Fruit fly (Drosophila melanogaster) whole organism, embryonic: Measurements from ENCODE around the gene Max.

Source experiments
- BEAF-32 ChIP-seq: fragments of 200-800 bp; sonication (Bioruptor generic); optimal IDR thresholded peaks from 3 replicates; lab custom pipeline; 2017; ENCODE audit warnings: missing biosample characterization, missing genetic modification characterization, mild to moderate bottlenecking, moderate library complexity, missing genetic modification reagents
- CG10147 ChIP-seq: fragments of 200-800 bp; sonication (Bioruptor generic); optimal IDR thresholded peaks from 2 replicates; lab custom pipeline; 2019; ENCODE audit warnings: missing biosample characterization, mild to moderate bottlenecking, missing genetic modification characterization, moderate library complexity
- CG11504 ChIP-seq: fragments of 200-800 bp; sonication (Bioruptor generic); optimal IDR thresholded peaks from 3 replicates; lab custom pipeline; 2019; ENCODE audit warnings: missing biosample characterization, mild to moderate bottlenecking, missing genetic modification characterization, moderate library complexity
- CG11695 ChIP-seq: fragments of 200-800 bp; sonication (Bioruptor generic); IDR thresholded peaks from 3 replicates; pipeline ENCODE4 v1.3.6; 2022; ENCODE audit warnings: missing biosample characterization, missing genetic modification characterization
- CG13287 ChIP-seq: fragments of 200-800 bp; sonication (Bioruptor generic); IDR thresholded peaks from 2 replicates; pipeline ENCODE4 v1.3.6; 2022; ENCODE audit warnings: missing biosample characterization, missing genetic modification characterization; ENCODE audit not compliant: partially characterized antibody
- CG1529 ChIP-seq: fragments of 200-800 bp; sonication (Bioruptor generic); optimal IDR thresholded peaks from 3 replicates; lab custom pipeline; 2018; ENCODE audit warnings: missing biosample characterization, missing genetic modification characterization
- CG15696 ChIP-seq: fragments of 200-800 bp; sonication (Bioruptor generic); optimal IDR thresholded peaks from 2 replicates; lab custom pipeline; 2019; ENCODE audit warnings: missing biosample characterization, mild to moderate bottlenecking, missing genetic modification characterization, moderate library complexity
- CG16813 ChIP-seq: fragments of 200-800 bp; sonication (Bioruptor generic); IDR thresholded peaks from 3 replicates; pipeline ENCODE4 v1.3.6; 2022; ENCODE audit warnings: missing biosample characterization, missing genetic modification characterization; ENCODE audit not compliant: partially characterized antibody
- CG1832 ChIP-seq: fragments of 200-800 bp; sonication (Bioruptor generic); optimal IDR thresholded peaks from 2 replicates; lab custom pipeline; 2017; ENCODE audit warnings: missing biosample characterization, mild to moderate bottlenecking, missing genetic modification characterization, inconsistent platforms
- CG30431 ChIP-seq: fragments of 200-800 bp; sonication (Bioruptor generic); optimal IDR thresholded peaks from 2 replicates; lab custom pipeline; 2017; ENCODE audit warnings: missing biosample characterization, missing genetic modification characterization
- CG3726 ChIP-seq: fragments of 200-800 bp; sonication (Bioruptor generic); IDR thresholded peaks from 3 replicates; pipeline ENCODE4, ENCODE4 v1.3.6; 2022; ENCODE audit warnings: missing biosample characterization, missing genetic modification characterization
- CG7357 ChIP-seq: fragments of 200-800 bp; sonication (Bioruptor generic); IDR thresholded peaks from 3 replicates; pipeline ENCODE4 v1.3.6; 2022; ENCODE audit warnings: missing biosample characterization, missing genetic modification characterization
- CG7987 ChIP-seq: fragments of 200-800 bp; sonication (Bioruptor generic); optimal IDR thresholded peaks from 2 replicates; lab custom pipeline; 2018; ENCODE audit warnings: missing biosample characterization, mild to moderate bottlenecking, missing genetic modification characterization, moderate library complexity
- CG8359 ChIP-seq: fragments of 200-800 bp; sonication (Bioruptor generic); optimal IDR thresholded peaks from 2 replicates; lab custom pipeline; 2017; ENCODE audit warnings: missing biosample characterization, mild to moderate bottlenecking, missing genetic modification characterization, borderline replicate concordance
- CG9215 ChIP-seq: fragments of 200-800 bp; sonication (Bioruptor generic); IDR thresholded peaks from 2 replicates; pipeline ENCODE4 v1.3.6; 2022; ENCODE audit warnings: missing biosample characterization, missing genetic modification characterization
- Chrac-16 ChIP-seq: fragments of 200-800 bp; sonication (Bioruptor generic); optimal IDR thresholded peaks from 3 replicates; lab custom pipeline; 2016; ENCODE audit warnings: missing biosample characterization, missing genetic modification characterization
- Dbx ChIP-seq: fragments of 200-800 bp; sonication (Bioruptor generic); IDR thresholded peaks from 3 replicates; pipeline ENCODE4 v1.3.6; 2022; ENCODE audit warnings: missing biosample characterization, missing genetic modification characterization
- Fer1 ChIP-seq: fragments of 200-800 bp; sonication (Bioruptor generic); optimal IDR thresholded peaks from 2 replicates; lab custom pipeline; 2017; ENCODE audit warnings: missing biosample characterization, mild to moderate bottlenecking, missing genetic modification characterization
- HHEX ChIP-seq: fragments of 200-800 bp; sonication (Bioruptor generic); optimal IDR thresholded peaks from 3 replicates; lab custom pipeline; 2017; ENCODE audit warnings: missing biosample characterization, mild to moderate bottlenecking, missing genetic modification characterization, missing genetic modification reagents
- Hr3 ChIP-seq: fragments of 200-800 bp; sonication (Bioruptor generic); optimal IDR thresholded peaks from 3 replicates; lab custom pipeline; 2016; ENCODE audit warnings: missing biosample characterization, missing genetic modification characterization
- Nf-YC ChIP-seq: fragments of 200-800 bp; optimal IDR thresholded peaks from 3 replicates; lab custom pipeline; 2019; ENCODE audit warnings: missing biosample characterization, mild to moderate bottlenecking, missing genetic modification characterization, moderate library complexity
- PHDP ChIP-seq: fragments of 200-800 bp; sonication (Bioruptor generic); optimal IDR thresholded peaks from 3 replicates; lab custom pipeline; 2018; ENCODE audit warnings: missing biosample characterization, mild to moderate bottlenecking, missing genetic modification characterization, moderate library complexity
- Ravus ChIP-seq: fragments of 200-800 bp; sonication (Bioruptor generic); IDR thresholded peaks from 2 replicates; pipeline ENCODE4 v1.3.6; 2022; ENCODE audit warnings: missing biosample characterization, missing genetic modification characterization
- Spps ChIP-seq: fragments of 200-800 bp; sonication (Bioruptor generic); optimal IDR thresholded peaks from 2 replicates; lab custom pipeline; 2018; ENCODE audit warnings: missing biosample characterization, mild to moderate bottlenecking, missing genetic modification characterization
- Xrp1 ChIP-seq: fragments of 200-800 bp; sonication (Bioruptor generic); IDR thresholded peaks from 2 replicates; pipeline ENCODE4 v1.3.6; 2022; ENCODE audit warnings: missing biosample characterization, missing genetic modification characterization
- ase ChIP-seq: fragments of 200-800 bp; sonication (Bioruptor generic); IDR thresholded peaks from 3 replicates; pipeline ENCODE4 v1.3.6; 2022; ENCODE audit warnings: missing biosample characterization, missing genetic modification characterization
- dati ChIP-seq: fragments of 200-800 bp; sonication (Bioruptor generic); IDR thresholded peaks from 2 replicates; pipeline ENCODE4 v1.3.6; 2022; ENCODE audit warnings: missing biosample characterization, missing genetic modification characterization
- en ChIP-seq: fragments of 200-800 bp; sonication (Bioruptor generic); optimal IDR thresholded peaks from 2 replicates; lab custom pipeline; 2016; ENCODE audit warnings: missing biosample characterization, missing genetic modification characterization
- esg ChIP-seq: fragments of 200-800 bp; sonication (Bioruptor generic); conservative IDR thresholded peaks from 2 replicates; pipeline ENCODE4 v1.3.6; 2022; ENCODE audit warnings: missing biosample characterization, missing genetic modification characterization
- ftz-f1 ChIP-seq: fragments of 200-800 bp; sonication (Bioruptor generic); optimal IDR thresholded peaks from 2 replicates; lab custom pipeline; 2016; ENCODE audit warnings: missing biosample characterization, missing genetic modification characterization
- gce ChIP-seq: fragments of 200-800 bp; sonication (Bioruptor generic); IDR thresholded peaks from 3 replicates; pipeline ENCODE4 v1.3.6; 2022; ENCODE audit warnings: missing biosample characterization, missing genetic modification characterization
- hkb ChIP-seq, 2 experiments: fragments of 200-800 bp in 1 of 2; fragments of >200 bp in 1 of 2; sonication (Bioruptor generic) in 1 of 2; IDR thresholded peaks in 1 of 2; optimal IDR thresholded peaks in 1 of 2; 2 replicates each; pipeline versions ENCODE4 v1.3.6 to Lab custom; 2017 to 2022; ENCODE audit warnings: missing biosample characterization in 1 of 2, missing genetic modification characterization in 1 of 2
- inv ChIP-seq: fragments of 200-800 bp; sonication (Bioruptor generic); IDR thresholded peaks from 2 replicates; pipeline ENCODE4 v1.3.6; 2022; ENCODE audit warnings: missing biosample characterization, missing genetic modification characterization; ENCODE audit not compliant: partially characterized antibody
- lab ChIP-seq: fragments of 200-800 bp; sonication (Bioruptor generic); optimal IDR thresholded peaks from 3 replicates; lab custom pipeline; 2017; ENCODE audit warnings: missing biosample characterization, missing genetic modification characterization, mild to moderate bottlenecking, moderate library complexity, missing genetic modification reagents
- mld ChIP-seq: fragments of 200-800 bp; sonication (Bioruptor generic); IDR thresholded peaks from 3 replicates; pipeline ENCODE4 v1.3.6; 2022; ENCODE audit warnings: missing biosample characterization, missing genetic modification characterization; ENCODE audit not compliant: partially characterized antibody
- org-1 ChIP-seq: fragments of 200-800 bp; sonication (Bioruptor generic); optimal IDR thresholded peaks from 2 replicates; lab custom pipeline; 2017; ENCODE audit warnings: missing biosample characterization, missing genetic modification characterization
- prd ChIP-seq, 3 experiments: fragments of >200 bp in 2 of 3; fragments of 200-800 bp in 1 of 3; sonication (Bioruptor generic) in 1 of 3; optimal IDR thresholded peaks in 2 of 3; IDR thresholded peaks in 1 of 3; 2 replicates in 2 of 3; 3 replicates in 1 of 3; pipeline versions ENCODE4 v1.3.6 to Lab custom; 2017 to 2022; ENCODE audit warnings: missing biosample characterization in 1 of 3, missing genetic modification characterization in 1 of 3
- pros ChIP-seq: fragments of 200-800 bp; sonication (Bioruptor generic); optimal IDR thresholded peaks from 3 replicates; lab custom pipeline; 2019; ENCODE audit warnings: missing biosample characterization, mild to moderate bottlenecking, missing genetic modification characterization, moderate library complexity
- rib ChIP-seq: fragments of 200-800 bp; sonication (Bioruptor generic); IDR thresholded peaks from 2 replicates; pipeline ENCODE4 v1.3.6; 2022; ENCODE audit warnings: missing biosample characterization, missing genetic modification characterization
- sc ChIP-seq, 3 experiments: fragments of >200 bp in 2 of 3; fragments of 200-800 bp in 1 of 3; sonication (Bioruptor generic) in 1 of 3; optimal IDR thresholded peaks; 2 replicates in 2 of 3; 3 replicates in 1 of 3; lab custom pipeline; 2017; ENCODE audit warnings: mild to moderate bottlenecking in 1 of 3, missing biosample characterization in 1 of 3, missing genetic modification characterization in 1 of 3, missing genetic modification reagents in 1 of 3
- sens-2 ChIP-seq: fragments of 200-800 bp; sonication (Bioruptor generic); IDR thresholded peaks from 2 replicates; pipeline ENCODE4 v1.3.6; 2022; ENCODE audit warnings: missing biosample characterization, missing genetic modification characterization
- sim ChIP-seq: fragments of 200-800 bp; sonication (Bioruptor generic); IDR thresholded peaks from 2 replicates; pipeline ENCODE4 v1.3.6; 2022; ENCODE audit warnings: missing biosample characterization, missing genetic modification characterization
- tna ChIP-seq: fragments of 200-800 bp; sonication (Bioruptor generic); IDR thresholded peaks from 2 replicates; pipeline ENCODE4 v1.3.6; 2022; ENCODE audit warnings: missing biosample characterization, missing genetic modification characterization; ENCODE audit not compliant: partially characterized antibody
- wek ChIP-seq: fragments of 200-800 bp; sonication (Bioruptor generic); optimal IDR thresholded peaks from 3 replicates; lab custom pipeline; 2018; ENCODE audit warnings: missing biosample characterization, mild to moderate bottlenecking, missing genetic modification characterization, moderate library complexity
- z ChIP-seq: fragments of 200-800 bp; sonication (Bioruptor generic); IDR thresholded peaks from 3 replicates; pipeline ENCODE4 v1.3.6; 2022; ENCODE audit warnings: missing biosample characterization, missing genetic modification characterization
- zen2 ChIP-seq: fragments of 200-800 bp; sonication (Bioruptor generic); IDR thresholded peaks from 3 replicates; pipeline ENCODE4 v1.3.6; 2022; ENCODE audit warnings: missing biosample characterization, missing genetic modification characterization; ENCODE audit not compliant: partially characterized antibody
- zfh1 ChIP-seq: fragments of 200-800 bp; sonication (Bioruptor generic); IDR thresholded peaks from 3 replicates; pipeline ENCODE4 v1.3.6; 2022; ENCODE audit warnings: missing biosample characterization, missing genetic modification characterization

Max gene

DNA sequence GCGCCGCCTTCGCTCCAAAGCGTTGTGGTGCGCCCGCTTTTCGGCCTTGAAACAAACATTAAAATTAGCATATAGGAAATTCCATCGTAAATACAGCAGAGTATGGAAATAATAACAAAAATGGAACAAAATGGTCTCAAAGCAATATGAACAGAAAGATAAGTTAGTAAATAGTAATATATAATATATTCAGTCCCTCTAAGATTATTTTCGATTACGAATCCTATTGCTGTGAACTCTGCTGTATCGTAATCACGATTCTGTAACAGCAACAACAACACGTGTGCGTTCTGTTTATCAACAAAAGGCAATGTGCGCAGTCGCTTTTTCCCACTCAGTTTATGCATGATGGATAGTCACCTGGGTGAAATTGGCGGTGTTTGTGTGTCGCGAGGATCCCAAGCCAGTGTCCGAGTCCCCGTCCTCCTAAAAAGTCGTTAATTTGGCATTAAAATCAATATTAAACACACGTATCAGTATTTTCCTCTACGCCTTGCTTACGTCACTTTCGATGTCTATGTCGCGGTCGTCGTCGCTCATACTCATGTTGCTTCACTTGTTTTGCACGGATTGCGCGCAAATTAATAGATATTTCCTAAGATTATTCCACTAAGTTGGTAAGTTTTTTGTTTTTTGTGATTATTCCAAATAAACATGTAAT is 374 bp downstream of the Max start, which contains the start of the genes CG42374 and Mettl5 (continued):
- TF ChIP-seq Fer1 (GFP tag; lab: Kevin White, UChicago) (peak; percentile 57), CG9215 (GFP tag; lab: Robert Waterston, UW) (no peak), mld (GFP tag; lab: Robert Waterston, UW) (no peak), PHDP (tag; lab: Kevin White, UChicago) (peak; percentile 61), inv (GFP tag; lab: Robert Waterston, UW) (no peak), CG10147 (GFP tag; lab: Kevin White, UChicago) (peak; percentile 17), ftz-f1 (GFP tag; lab: Kevin White, UChicago) (peak; percentile 14), CG7357 (no peak), dati (no peak), Spps (no peak), sim (no peak), wek (GFP tag; lab: Kevin White, UChicago) (no peak), rib (no peak), sc (optimal IDR thresholded peaks at IDR 0.05; lab: Kevin White, UChicago) (no peak), sc (GFP tag; optimal IDR thresholded peaks at IDR 0.05; lab: Kevin White, UChicago) (no peak), prd (optimal IDR thresholded peaks at IDR 0.05; lab: Kevin White, UChicago) (no peak), prd (GFP tag; IDR thresholded peaks at IDR 0.05; lab: Robert Waterston, UW) (peak; percentile 44; the same call in 1 of the 3 replicates), CG3726 (GFP tag; lab: Robert Waterston, UW) (peak; percentile 21; the same call in 1 of the 3 replicates), CG30431 (GFP tag; lab: Kevin White, UChicago) (no peak), HHEX (GFP tag; lab: Kevin White, UChicago) (peak; percentile 49), BEAF-32 (no peak), CG15696 (tag; lab: Kevin White, UChicago) (no peak), z (GFP tag; lab: Robert Waterston, UW) (no peak), Xrp1 (GFP tag; lab: Robert Waterston, UW) (peak; percentile 63), pros (GFP tag; lab: Kevin White, UChicago) (no peak), org-1 (GFP tag; lab: Kevin White, UChicago) (no peak), zen2 (GFP tag; lab: Robert Waterston, UW) (no peak), CG1832 (no peak), CG11695 (GFP tag; lab: Robert Waterston, UW) (peak; percentile 83), sens-2 (GFP tag; lab: Robert Waterston, UW) (no peak), hkb (optimal IDR thresholded peaks at IDR 0.05; lab: Kevin White, UChicago) (no peak), hkb (GFP tag; IDR thresholded peaks at IDR 0.05; lab: Robert Waterston, UW) (peak; percentile 82), CG16813 (GFP tag; lab: Robert Waterston, UW) (no peak), Ravus (GFP tag; lab: Robert Waterston, UW) (no peak), Chrac-16 (GFP tag; lab: Kevin White, UChicago) (no peak), CG1529 (GFP tag; lab: Kevin White, UChicago) (no peak), CG8359 (GFP tag; lab: Kevin White, UChicago) (no peak), ase (GFP tag; lab: Robert Waterston, UW) (0 out of 3 replicates have a peak, but pooled peaks have one; percentile 50), CG13287 (GFP tag; lab: Robert Waterston, UW) (no peak), Nf-YC (tag; lab: Kevin White, UChicago) (no peak), en (GFP tag; lab: Kevin White, UChicago) (no peak), zfh1 (GFP tag; lab: Robert Waterston, UW) (peak; percentile 70; the same call in 1 of the 3 replicates), CG11504 (tag; lab: Kevin White, UChicago) (peak; percentile 53), CG7987 (peak; percentile 13), lab (GFP tag; lab: Kevin White, UChicago) (peak; percentile 59), esg (peak; percentile 37), Dbx (GFP tag; lab: Robert Waterston, UW) (no peak; the same call in 2 of the 3 replicates), gce (GFP tag; lab: Robert Waterston, UW) (0 out of 3 replicates have a peak, but pooled peaks have one; percentile 47), Hr3 (GFP tag; lab: Kevin White, UChicago) (peak; percentile 21), tna (GFP tag; lab: Robert Waterston, UW) (no peak)
